Fruit fly (Drosophila melanogaster) whole organism, prepupa: ENCODE results near the gene CG4766.
A peak's percentile ranks its signal among the peaks of the same experiment; 100 is the strongest.

Source experiments
- Blimp-1 ChIP-seq: fragments of 200-800 bp; sonication (Bioruptor generic); optimal IDR thresholded peaks from 3 replicates; lab custom pipeline; 2017; ENCODE audit warnings: missing biosample characterization, missing genetic modification characterization, mild to moderate bottlenecking, moderate library complexity, missing genetic modification reagents
- CG10631 ChIP-seq: fragments of 200-800 bp; sonication (Bioruptor generic); optimal IDR thresholded peaks from 2 replicates; lab custom pipeline; 2016; ENCODE audit warnings: missing biosample characterization, missing genetic modification characterization
- CG11762 ChIP-seq: fragments of 200-800 bp; sonication (Bioruptor generic); optimal IDR thresholded peaks from 3 replicates; lab custom pipeline; 2016; ENCODE audit warnings: missing biosample characterization, missing genetic modification characterization; ENCODE audit not compliant: insufficient read depth
- CG11902 ChIP-seq: fragments of 200-800 bp; sonication (Bioruptor generic); optimal IDR thresholded peaks from 3 replicates; lab custom pipeline; 2016; ENCODE audit warnings: missing biosample characterization, missing genetic modification characterization
- CG15336 ChIP-seq: fragments of 200-800 bp; sonication (Bioruptor generic); IDR thresholded peaks from 2 replicates; pipeline ENCODE4 v1.3.6; 2022; ENCODE audit warnings: missing biosample characterization, missing genetic modification characterization
- CG1621 ChIP-seq: fragments of 200-800 bp; sonication (Bioruptor generic); optimal IDR thresholded peaks from 3 replicates; lab custom pipeline; 2018; ENCODE audit warnings: missing biosample characterization, mild to moderate bottlenecking, missing genetic modification characterization
- CG16779 ChIP-seq: fragments of 200-800 bp; sonication (Bioruptor generic); optimal IDR thresholded peaks from 3 replicates; lab custom pipeline; 2017; ENCODE audit warnings: missing biosample characterization, mild to moderate bottlenecking, missing genetic modification characterization
- CG3032 ChIP-seq: fragments of 200-800 bp; optimal IDR thresholded peaks from 2 replicates; lab custom pipeline; 2019; ENCODE audit warnings: missing biosample characterization, mild to moderate bottlenecking, missing genetic modification characterization, moderate library complexity
- CG31627 ChIP-seq: fragments of 200-800 bp; sonication (Bioruptor generic); optimal IDR thresholded peaks from 3 replicates; lab custom pipeline; 2016; ENCODE audit warnings: missing biosample characterization, missing genetic modification characterization
- CG32006 ChIP-seq: fragments of 200-800 bp; sonication (Bioruptor generic); optimal IDR thresholded peaks from 3 replicates; lab custom pipeline; 2017; ENCODE audit warnings: missing biosample characterization, mild to moderate bottlenecking, missing genetic modification characterization
- CG34406 ChIP-seq: fragments of 200-800 bp; sonication (Bioruptor generic); optimal IDR thresholded peaks from 3 replicates; lab custom pipeline; 2016; ENCODE audit warnings: missing biosample characterization, missing genetic modification characterization
- CG4318 ChIP-seq: fragments of 200-800 bp; sonication (Bioruptor generic); optimal IDR thresholded peaks from 3 replicates; lab custom pipeline; 2017; ENCODE audit warnings: missing biosample characterization, mild to moderate bottlenecking, missing genetic modification characterization
- CG6163 ChIP-seq: fragments of 200-800 bp; sonication (Bioruptor generic); IDR thresholded peaks from 3 replicates; pipeline ENCODE4 v1.3.6; 2022; ENCODE audit warnings: missing biosample characterization, missing genetic modification characterization
- CG6792 ChIP-seq: fragments of 200-800 bp; sonication (Bioruptor generic); optimal IDR thresholded peaks from 3 replicates; lab custom pipeline; 2016; ENCODE audit warnings: missing biosample characterization, missing genetic modification characterization
- CG6808 ChIP-seq: fragments of 200-800 bp; sonication (Bioruptor generic); optimal IDR thresholded peaks from 3 replicates; lab custom pipeline; 2017; ENCODE audit warnings: missing biosample characterization, missing genetic modification characterization, mild to moderate bottlenecking, moderate library complexity, missing genetic modification reagents
- CG7368 ChIP-seq: fragments of 200-800 bp; sonication (Bioruptor generic); optimal IDR thresholded peaks from 3 replicates; lab custom pipeline; 2016; ENCODE audit warnings: missing biosample characterization, missing genetic modification characterization
- CG8119 ChIP-seq: fragments of 200-800 bp; sonication (Bioruptor generic); IDR thresholded peaks from 3 replicates; pipeline ENCODE4 v1.3.6; 2022; ENCODE audit warnings: missing biosample characterization, missing genetic modification characterization
- CG9139 ChIP-seq: fragments of 200-800 bp; sonication (Bioruptor generic); optimal IDR thresholded peaks from 3 replicates; lab custom pipeline; 2017; ENCODE audit warnings: missing biosample characterization, mild to moderate bottlenecking, missing genetic modification characterization
- Eip75B ChIP-seq: fragments of 200-800 bp; sonication (Bioruptor generic); optimal IDR thresholded peaks from 3 replicates; lab custom pipeline; 2016; ENCODE audit warnings: missing biosample characterization, missing genetic modification characterization
- Eip78C ChIP-seq: fragments of 200-800 bp; sonication (Bioruptor generic); peaks from one replicate; lab custom pipeline; 2016; ENCODE audit warnings: missing biosample characterization, missing genetic modification characterization
- Eip93F ChIP-seq: fragments of 200-800 bp; sonication (Bioruptor generic); optimal IDR thresholded peaks from 2 replicates; lab custom pipeline; 2016; ENCODE audit warnings: missing biosample characterization, mild to moderate bottlenecking, missing genetic modification characterization
- Ets21C ChIP-seq: fragments of 200-800 bp; sonication (Bioruptor generic); optimal IDR thresholded peaks from 3 replicates; lab custom pipeline; 2016; ENCODE audit warnings: missing biosample characterization, missing genetic modification characterization
- Hr38 ChIP-seq: sonication (Bioruptor generic); optimal IDR thresholded peaks from 2 replicates; lab custom pipeline; 2016; ENCODE audit warnings: missing biosample characterization, missing genetic modification characterization
- Hr39 ChIP-seq: fragments of 200-800 bp; sonication (Bioruptor generic); optimal IDR thresholded peaks from 2 replicates; lab custom pipeline; 2016; ENCODE audit warnings: missing biosample characterization, missing genetic modification characterization
- Hr4 ChIP-seq: fragments of 200-800 bp; sonication (Bioruptor generic); optimal IDR thresholded peaks from 3 replicates; lab custom pipeline; 2016; ENCODE audit warnings: missing biosample characterization, missing genetic modification characterization
- Lpt ChIP-seq: fragments of 200-800 bp; sonication (Bioruptor generic); optimal IDR thresholded peaks from 3 replicates; lab custom pipeline; 2016; ENCODE audit warnings: missing biosample characterization, missing genetic modification characterization
- Met ChIP-seq: fragments of 200-800 bp; sonication (Bioruptor generic); optimal IDR thresholded peaks from 3 replicates; lab custom pipeline; 2016; ENCODE audit warnings: missing biosample characterization, missing genetic modification characterization
- OdsH ChIP-seq: fragments of 200-800 bp; sonication (Bioruptor generic); optimal IDR thresholded peaks from 3 replicates; lab custom pipeline; 2016; ENCODE audit warnings: missing biosample characterization, missing genetic modification characterization
- Sox14 ChIP-seq: fragments of 200-800 bp; sonication (Bioruptor generic); optimal IDR thresholded peaks from 3 replicates; lab custom pipeline; 2016; ENCODE audit warnings: missing biosample characterization, missing genetic modification characterization
- achi ChIP-seq: fragments of 200-800 bp; sonication (Bioruptor generic); optimal IDR thresholded peaks from 3 replicates; lab custom pipeline; 2016; ENCODE audit warnings: missing biosample characterization, missing genetic modification characterization
- acj6 ChIP-seq: fragments of 200-800 bp; sonication (Bioruptor generic); optimal IDR thresholded peaks from 3 replicates; lab custom pipeline; 2016; ENCODE audit warnings: missing biosample characterization, missing genetic modification characterization
- cyc ChIP-seq: fragments of 200-800 bp; sonication (Bioruptor generic); optimal IDR thresholded peaks from 3 replicates; lab custom pipeline; 2016; ENCODE audit warnings: missing biosample characterization, missing genetic modification characterization
- dac ChIP-seq: fragments of 200-800 bp; sonication (Bioruptor generic); optimal IDR thresholded peaks from 2 replicates; lab custom pipeline; 2017; ENCODE audit warnings: missing biosample characterization, mild to moderate bottlenecking, missing genetic modification characterization
- eg ChIP-seq: fragments of 200-800 bp; sonication (Bioruptor generic); IDR thresholded peaks from 3 replicates; pipeline ENCODE4 v1.3.6; 2022; ENCODE audit warnings: missing biosample characterization, missing genetic modification characterization
- fd59A ChIP-seq: fragments of 200-800 bp; sonication (Bioruptor generic); optimal IDR thresholded peaks from 2 replicates; lab custom pipeline; 2017; ENCODE audit warnings: missing biosample characterization, mild to moderate bottlenecking, missing genetic modification characterization, missing genetic modification reagents
- fd85E ChIP-seq: fragments of 200-800 bp; sonication (Bioruptor generic); optimal IDR thresholded peaks from 3 replicates; lab custom pipeline; 2016; ENCODE audit warnings: missing biosample characterization, missing genetic modification characterization
- fkh ChIP-seq: fragments of 200-800 bp; sonication (Bioruptor generic); optimal IDR thresholded peaks from 3 replicates; lab custom pipeline; 2017; ENCODE audit warnings: missing biosample characterization, mild to moderate bottlenecking, missing genetic modification characterization, moderate library complexity
- lz ChIP-seq: fragments of 200-800 bp; sonication (Bioruptor generic); optimal IDR thresholded peaks from 3 replicates; lab custom pipeline; 2016; ENCODE audit warnings: missing biosample characterization, missing genetic modification characterization
- net ChIP-seq: fragments of 200-800 bp; sonication (Bioruptor generic); optimal IDR thresholded peaks from 3 replicates; lab custom pipeline; 2016; ENCODE audit warnings: missing biosample characterization, missing genetic modification characterization
- pdm3 ChIP-seq: fragments of 200-800 bp; sonication (Bioruptor generic); optimal IDR thresholded peaks from 3 replicates; lab custom pipeline; 2016; ENCODE audit warnings: missing biosample characterization, missing genetic modification characterization
- salr ChIP-seq, 2 experiments: fragments of 200-800 bp; sonication (Bioruptor generic); optimal IDR thresholded peaks; 3 replicates each; lab custom pipeline; 2016 to 2018; ENCODE audit warnings: missing biosample characterization in 2 of 2, missing genetic modification characterization in 2 of 2, mild to moderate bottlenecking in 1 of 2
- spab ChIP-seq: fragments of 200-800 bp; sonication (Bioruptor generic); optimal IDR thresholded peaks from 2 replicates; lab custom pipeline; 2017; ENCODE audit warnings: missing biosample characterization, mild to moderate bottlenecking, missing genetic modification characterization, missing genetic modification reagents
- svp ChIP-seq: fragments of 200-800 bp; sonication (Bioruptor generic); peaks from one replicate; lab custom pipeline; 2016; ENCODE audit warnings: missing biosample characterization, missing genetic modification characterization

The CG4766 gene

dm6 chrX:6000747-6001426 lies at the start of gene CG4766 (continued):
- TF ChIP-seq salr (GFP tag; optimal IDR thresholded peaks at IDR 0.05; lab: Kevin White, UChicago): peak; percentile 42 to 83
- peak; percentile 73 for TF ChIP-seq spab (GFP tag; lab: Kevin White, UChicago)
- peak; percentile 97 for TF ChIP-seq Eip78C (GFP tag; lab: Kevin White, UChicago)
- peak; percentile 79 for TF ChIP-seq CG34406 (GFP tag; lab: Kevin White, UChicago)
- TF ChIP-seq CG3032 (tag; lab: Kevin White, UChicago): peak; percentile 83
- peak; percentile 78 for TF ChIP-seq eg (GFP tag; lab: Robert Waterston, UW)
- peak; percentile 93 for TF ChIP-seq Eip75B (GFP tag; lab: Kevin White, UChicago)
- TF ChIP-seq Blimp-1 (GFP tag; lab: Kevin White, UChicago): peak; percentile 55
- TF ChIP-seq CG31627 (GFP tag; lab: Kevin White, UChicago): peak; percentile 83
- peak; percentile 91 for TF ChIP-seq Met (GFP tag; lab: Kevin White, UChicago)

- TF ChIP-seq CG6808 (peak; percentile 8), Eip78C (GFP tag; lab: Kevin White, UChicago) (peak; percentile 64), Lpt (no peak), Eip93F (GFP tag; lab: Kevin White, UChicago) (no peak), CG3032 (tag; lab: Kevin White, UChicago) (peak; percentile 5), svp (GFP tag; lab: Kevin White, UChicago) (peak; percentile 31)
Observed at dm6 chrX:6039431-6040016, 38.9 kb upstream of the CG4766 start, which contains the start of gene CG5937. Gene CG5937, plus strand, starts transcription at chrX:6040005.

- TF ChIP-seq eg (GFP tag; lab: Robert Waterston, UW) (peak; percentile 58; the same call in 2 of the 3 replicates), Ets21C (GFP tag; lab: Kevin White, UChicago) (no peak), Sox14 (GFP tag; lab: Kevin White, UChicago) (peak; percentile 4), net (GFP tag; lab: Kevin White, UChicago) (no peak), fd85E (GFP tag; lab: Kevin White, UChicago) (no peak), acj6 (GFP tag; lab: Kevin White, UChicago) (no peak), CG1621 (tag; lab: Kevin White, UChicago) (no peak), CG6163 (GFP tag; lab: Robert Waterston, UW) (no peak), CG11762 (GFP tag; lab: Kevin White, UChicago) (no peak), cyc (peak; percentile 26), CG7368 (no peak), CG9139 (GFP tag; lab: Kevin White, UChicago) (no peak), Eip78C (GFP tag; lab: Kevin White, UChicago) (peak; percentile 59), CG15336 (no peak), Hr4 (GFP tag; lab: Kevin White, UChicago) (peak; percentile 38), fkh (GFP tag; lab: Kevin White, UChicago) (peak; percentile 23), CG4318 (GFP tag; lab: Kevin White, UChicago) (no peak), CG8119 (GFP tag; lab: Robert Waterston, UW) (no peak), OdsH (GFP tag; lab: Kevin White, UChicago) (peak; percentile 32), Lpt (no peak), achi (GFP tag; lab: Kevin White, UChicago) (no peak), lz (GFP tag; lab: Kevin White, UChicago) (peak; percentile 41), salr (GFP tag; optimal IDR thresholded peaks at IDR 0.05; lab: Kevin White, UChicago) (no peak), dac (no peak), CG32006 (GFP tag; lab: Kevin White, UChicago) (peak; percentile 8), CG10631 (GFP tag; lab: Kevin White, UChicago) (peak; percentile 20), Hr39 (GFP tag; lab: Kevin White, UChicago) (peak; percentile 39), CG31627 (GFP tag; lab: Kevin White, UChicago) (peak; percentile 40), CG34406 (GFP tag; lab: Kevin White, UChicago) (no peak), Eip93F (GFP tag; lab: Kevin White, UChicago) (no peak), pdm3 (peak; percentile 21), fd59A (GFP tag; lab: Kevin White, UChicago) (no peak), CG11902 (GFP tag; lab: Kevin White, UChicago) (no peak), Hr38 (no peak), CG6792 (GFP tag; lab: Kevin White, UChicago) (no peak), Met (GFP tag; lab: Kevin White, UChicago) (peak; percentile 0), CG16779 (tag; lab: Kevin White, UChicago) (no peak), CG6808 (no peak)
Observed at dm6 chrX:6037180-6037946, 36.8 kb upstream of the CG4766 start, which contains the start of the genes rux and MCTS1. Gene rux, minus strand, starts transcription at chrX:6037800. Gene MCTS1, plus strand, starts transcription at chrX:6037892.
